Worm (Caenorhabditis elegans): ENCODE measurements around the gene slc-25A21.

ce11 chrX:16204310-16204709, 14.7 kb downstream of the slc-25A21 start:
- TF ChIP-seq ceh-79 (tag; optimal IDR thresholded peaks at IDR 0.05) (no peak), atf-7 (tag; optimal IDR thresholded peaks at IDR 0.05) (no peak), die-1 (tag; optimal IDR thresholded peaks at IDR 0.05) (no peak), rec-8 (tag; optimal IDR thresholded peaks at IDR 0.05) (no peak), D2030.7 (GFP tag; IDR thresholded peaks at IDR 0.05) (no peak), K11D2.4 (GFP tag; IDR thresholded peaks at IDR 0.05) (no peak), B0019.2 (GFP tag; conservative IDR thresholded peaks at IDR 0.05) (no peak), fkh-3 (tag; optimal IDR thresholded peaks at IDR 0.05) (no peak), madf-6 (GFP tag; IDR thresholded peaks at IDR 0.05) (no peak), bed-2 (GFP tag; IDR thresholded peaks at IDR 0.05) (no peak), unc-62 (GFP tag; optimal IDR thresholded peaks at IDR 0.05) (no peak), hmg-20 (GFP tag; IDR thresholded peaks at IDR 0.05) (no peak)
